Worm (Caenorhabditis elegans): Measurements from ENCODE around the gene scl-21.

scl-21 gene

ce11 chrV:19495587-19495986, at the start of gene scl-21:
Gene scl-21 (minus strand): TSS chrV:19495687.
- TF ChIP-seq unc-62 (GFP tag; optimal IDR thresholded peaks at IDR 0.05) (no peak), bed-3 (GFP tag; optimal IDR thresholded peaks at IDR 0.05) (no peak), sem-2 (GFP tag; optimal IDR thresholded peaks at IDR 0.05) (no peak), ceh-83 (GFP tag; optimal IDR thresholded peaks at IDR 0.05) (no peak), hlh-1 (tag; optimal IDR thresholded peaks at IDR 0.05) (no peak), cnd-1 (tag; optimal IDR thresholded peaks at IDR 0.05) (no peak)

- no peak for TF ChIP-seq lin-13 (tag; optimal IDR thresholded peaks at IDR 0.05)
- TF ChIP-seq drap-1 (GFP tag; optimal IDR thresholded peaks at IDR 0.05) = no peak
- TF ChIP-seq ces-1 (GFP tag; optimal IDR thresholded peaks at IDR 0.05) = no peak
- no peak for TF ChIP-seq unc-62 (GFP tag; optimal IDR thresholded peaks at IDR 0.05)
- TF ChIP-seq nhr-12 (tag; optimal IDR thresholded peaks at IDR 0.05) = no peak
- no peak for TF ChIP-seq nhr-2 (tag; optimal IDR thresholded peaks at IDR 0.05)
- TF ChIP-seq hlh-1 (tag; optimal IDR thresholded peaks at IDR 0.05) = no peak
These were observed 49.5 kb upstream of the scl-21 start for ce11 chrV:19545026-19545425.

ce11 chrV:19543509-19543908, 48.0 kb upstream of the scl-21 start:
- TF ChIP-seq ces-1 (GFP tag; optimal IDR thresholded peaks at IDR 0.05) = no peak
- no peak for TF ChIP-seq mls-2 (tag; optimal IDR thresholded peaks at IDR 0.05)
- peak; percentile 40 for TF ChIP-seq ham-2 (GFP tag; optimal IDR thresholded peaks at IDR 0.05)

DNA sequence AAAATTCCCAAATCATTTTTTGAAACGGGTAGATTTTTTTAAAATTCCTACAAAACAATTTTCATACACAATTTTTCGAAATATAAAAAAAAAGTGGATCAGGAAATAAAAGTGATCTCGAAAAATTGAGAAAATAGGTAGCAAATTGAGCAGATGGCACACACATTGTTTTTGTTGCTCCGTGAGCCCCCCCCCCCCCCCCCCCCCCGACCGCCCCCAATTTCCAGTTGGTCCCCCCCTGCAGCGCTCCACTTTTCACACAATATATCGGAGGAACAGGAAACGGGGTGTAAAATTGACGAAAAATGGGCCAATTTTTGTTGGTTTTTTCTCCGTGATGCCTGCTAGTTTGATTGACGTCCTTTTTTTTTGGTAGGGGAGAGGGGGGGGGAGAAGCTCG, 45.4 kb upstream of the scl-21 start:
- TF ChIP-seq drap-1 (GFP tag; optimal IDR thresholded peaks at IDR 0.05) = peak; percentile 0
- peak; percentile 33 for TF ChIP-seq sptf-1 (tag; optimal IDR thresholded peaks at IDR 0.05)
- no peak for TF ChIP-seq ces-1 (GFP tag; optimal IDR thresholded peaks at IDR 0.05)

DNA sequence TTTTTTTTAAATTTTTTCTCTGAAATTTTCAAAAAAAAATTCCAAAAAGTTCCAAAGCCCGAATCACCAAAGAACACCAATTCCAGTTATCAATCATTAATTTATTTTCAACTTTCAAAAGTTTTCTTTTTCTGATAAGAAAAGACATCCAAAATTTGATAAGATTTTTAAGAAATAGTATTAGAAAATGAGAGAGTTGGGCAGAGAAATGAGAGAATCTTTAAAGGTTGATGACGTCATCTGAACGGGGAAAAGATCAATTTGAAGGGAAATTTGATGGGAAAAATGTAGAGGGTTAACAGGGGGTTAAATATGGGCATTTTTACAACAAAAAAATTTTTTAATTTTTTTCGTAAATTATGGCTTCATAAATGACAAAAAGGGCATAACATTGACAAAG, 38.0 kb upstream of the scl-21 start:
- no peak for TF ChIP-seq nhr-237 (tag; optimal IDR thresholded peaks at IDR 0.05)
- TF ChIP-seq zip-8 (tag; optimal IDR thresholded peaks at IDR 0.05) = peak; percentile 31

ce11 chrV:19533010-19533409, 37.5 kb upstream of the scl-21 start, which contains the start of gene Y43F8B.2:
Gene Y43F8B.2 (minus strand): TSS chrV:19533110.
- no peak for TF ChIP-seq ceh-83 (GFP tag; optimal IDR thresholded peaks at IDR 0.05)
- no peak for TF ChIP-seq lin-13 (tag; optimal IDR thresholded peaks at IDR 0.05)
- TF ChIP-seq unc-62 (GFP tag; optimal IDR thresholded peaks at IDR 0.05) = no peak
- no peak for TF ChIP-seq M03D4.4 (tag; optimal IDR thresholded peaks at IDR 0.05)

ce11 chrV:19531034-19531433, 35.5 kb upstream of the scl-21 start:
- TF ChIP-seq hlh-1 (tag; optimal IDR thresholded peaks at IDR 0.05) (no peak), lin-32 (GFP tag; optimal IDR thresholded peaks at IDR 0.05) (no peak), unc-120 (tag; optimal IDR thresholded peaks at IDR 0.05; ENCODE audit: poor library complexity, severe bottlenecking) (no peak), unc-62 (GFP tag; optimal IDR thresholded peaks at IDR 0.05) (no peak), mls-2 (tag; optimal IDR thresholded peaks at IDR 0.05) (no peak), pha-4 (tag; optimal IDR thresholded peaks at IDR 0.05) (no peak), ceh-43 (GFP tag; optimal IDR thresholded peaks at IDR 0.05) (no peak), snpc-4 (tag; optimal IDR thresholded peaks at IDR 0.05) (no peak), nhr-237 (tag; optimal IDR thresholded peaks at IDR 0.05) (no peak), nhr-2 (tag; optimal IDR thresholded peaks at IDR 0.05) (no peak), tbx-8 (GFP tag; optimal IDR thresholded peaks at IDR 0.05) (no peak)

DNA sequence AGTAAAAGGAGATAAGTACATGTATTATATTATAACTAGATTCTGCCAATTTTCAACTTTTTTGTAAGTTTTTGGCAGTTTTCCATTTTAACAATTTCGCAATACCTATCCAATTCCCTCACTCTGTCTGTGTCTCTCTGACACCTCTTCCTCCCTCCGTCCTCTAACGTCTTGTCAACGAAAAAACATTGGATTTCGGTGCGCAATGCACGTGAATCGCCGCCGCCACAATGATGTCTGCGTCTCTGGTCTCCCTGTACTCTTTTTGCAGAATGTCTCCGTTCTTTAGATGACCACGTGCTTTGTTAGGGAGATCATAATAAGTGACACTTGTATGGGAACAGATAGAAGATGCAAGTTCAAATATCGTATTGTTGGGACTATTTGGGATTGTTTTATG, 33.7 kb upstream of the scl-21 start:
- no peak for TF ChIP-seq lin-32 (GFP tag; optimal IDR thresholded peaks at IDR 0.05)
- peak; percentile 58 for TF ChIP-seq ces-1 (GFP tag; optimal IDR thresholded peaks at IDR 0.05)
- TF ChIP-seq unc-62 (GFP tag; optimal IDR thresholded peaks at IDR 0.05) = peak; percentile 98
- peak; percentile 85 for TF ChIP-seq nhr-2 (tag; optimal IDR thresholded peaks at IDR 0.05)
- TF ChIP-seq nhr-28 (tag; optimal IDR thresholded peaks at IDR 0.05) = no peak
- TF ChIP-seq nhr-237 (tag; optimal IDR thresholded peaks at IDR 0.05) = peak; percentile 80
- TF ChIP-seq elt-3 (tag; optimal IDR thresholded peaks at IDR 0.05) = peak; percentile 87
- TF ChIP-seq pha-4 (tag; optimal IDR thresholded peaks at IDR 0.05) = peak; percentile 21
- peak; percentile 29 for TF ChIP-seq drap-1 (GFP tag; optimal IDR thresholded peaks at IDR 0.05)
- TF ChIP-seq mls-2 (tag; optimal IDR thresholded peaks at IDR 0.05) = peak; percentile 61
- TF ChIP-seq nhr-12 (tag; optimal IDR thresholded peaks at IDR 0.05) = peak; percentile 27
- peak; percentile 77 for TF ChIP-seq ceh-39 (tag; optimal IDR thresholded peaks at IDR 0.05)
- peak; percentile 33 for TF ChIP-seq tbx-8 (GFP tag; optimal IDR thresholded peaks at IDR 0.05)
- TF ChIP-seq unc-120 (tag; optimal IDR thresholded peaks at IDR 0.05; ENCODE audit: poor library complexity, severe bottlenecking) = no peak
- TF ChIP-seq unc-39 (tag; optimal IDR thresholded peaks at IDR 0.05) = peak; percentile 99
- TF ChIP-seq nhr-76 (tag; optimal IDR thresholded peaks at IDR 0.05) = no peak
- no peak for TF ChIP-seq flh-1 (GFP tag; optimal IDR thresholded peaks at IDR 0.05)
- TF ChIP-seq lsy-2 (tag; optimal IDR thresholded peaks at IDR 0.05) = peak; percentile 56
- TF ChIP-seq mep-1 (tag; optimal IDR thresholded peaks at IDR 0.05) = peak; percentile 35
